Worm (Caenorhabditis elegans) whole organism, early embryonic: ENCODE results near the gene ZK250.13.

ENCODE experiments used
- B0310.2 ChIP-seq: sonication (generic microtip); optimal IDR thresholded peaks from 2 replicates; lab custom pipeline; 2016; ENCODE audit warnings: mild to moderate bottlenecking, missing genetic modification characterization, missing compliant biosample characterization
- F13C5.2 ChIP-seq: sonication (generic microtip); optimal IDR thresholded peaks from 2 replicates; lab custom pipeline; 2017; ENCODE audit warnings: mild to moderate bottlenecking, missing genetic modification characterization, inconsistent platforms, missing compliant biosample characterization
- aly-1 ChIP-seq: sonication (generic microtip); optimal IDR thresholded peaks from 2 replicates; lab custom pipeline; 2016; ENCODE audit warnings: missing genetic modification characterization, missing compliant biosample characterization
- ama-1 ChIP-seq: fragments of 150-350 bp; optimal IDR thresholded peaks from 2 replicates; lab custom pipeline; 2014
- ceh-13 ChIP-seq: fragments of 200-800 bp; sonication (Bioruptor generic); optimal IDR thresholded peaks from 2 replicates; lab custom pipeline; 2018; ENCODE audit warnings: mild to moderate bottlenecking, missing genetic modification characterization, missing compliant biosample characterization
- ceh-36 ChIP-seq: sonication (generic microtip); optimal IDR thresholded peaks from 2 replicates; lab custom pipeline; 2016; ENCODE audit warnings: missing genetic modification characterization, inconsistent platforms, missing compliant biosample characterization
- ets-7 ChIP-seq: sonication (generic microtip); optimal IDR thresholded peaks from 2 replicates; lab custom pipeline; 2016; ENCODE audit warnings: missing genotype, missing genetic modification characterization, missing compliant biosample characterization
- flt-1 ChIP-seq: fragments of 200-800 bp; sonication (Bioruptor generic); IDR thresholded peaks from 2 replicates; pipeline ENCODE4 v1.3.6; 2022; ENCODE audit warnings: missing genetic modification characterization, missing compliant biosample characterization
- hmbx-1 ChIP-seq: sonication (generic microtip); optimal IDR thresholded peaks from 2 replicates; lab custom pipeline; 2016; ENCODE audit warnings: mild to moderate bottlenecking, missing genetic modification characterization, missing compliant biosample characterization
- hmg-4 ChIP-seq: fragments of 200-800 bp; sonication (Bioruptor generic); optimal IDR thresholded peaks from 2 replicates; lab custom pipeline; 2018; ENCODE audit warnings: mild to moderate bottlenecking, missing genetic modification characterization, missing compliant biosample characterization
- hnd-1 ChIP-seq: sonication (generic microtip); optimal IDR thresholded peaks from 2 replicates; lab custom pipeline; 2016; ENCODE audit warnings: missing genetic modification characterization, missing compliant biosample characterization
- pes-1 ChIP-seq: fragments of 200-800 bp; sonication (Bioruptor generic); IDR thresholded peaks from 2 replicates; pipeline ENCODE4 v1.3.6; 2022; ENCODE audit warnings: missing genetic modification reagents, missing genetic modification characterization, missing compliant biosample characterization
- scrt-1 ChIP-seq: fragments of 200-800 bp; sonication (Bioruptor generic); IDR thresholded peaks from 2 replicates; pipeline ENCODE4 v1.3.6; 2022; ENCODE audit warnings: missing genetic modification characterization, missing compliant biosample characterization
- sea-1 ChIP-seq: fragments of 200-800 bp; sonication (Bioruptor generic); conservative IDR thresholded peaks from 2 replicates; pipeline ENCODE4 v1.3.6; 2022; ENCODE audit warnings: missing genetic modification characterization, missing compliant biosample characterization
- tbx-11 ChIP-seq: fragments of 200-800 bp; sonication (Bioruptor generic); IDR thresholded peaks from 2 replicates; pipeline ENCODE4 v1.3.6; 2022; ENCODE audit warnings: missing genetic modification characterization, missing compliant biosample characterization
- tbx-37 ChIP-seq: fragments of 200-800 bp; sonication (Bioruptor generic); conservative IDR thresholded peaks from 2 replicates; pipeline ENCODE4 v1.3.6; 2022; ENCODE audit warnings: missing genetic modification reagents, missing genetic modification characterization, missing compliant biosample characterization
- tra-4 ChIP-seq: sonication (generic microtip); optimal IDR thresholded peaks from 2 replicates; lab custom pipeline; 2017; ENCODE audit warnings: missing genetic modification characterization, missing compliant biosample characterization

Gene ZK250.13

ce11 chrII:1905104-1905503 lies 34.4 kb downstream of the ZK250.13 start, which contains the start of gene math-22:
Gene math-22 (plus strand): TSS chrII:1905404.
- TF ChIP-seq tbx-11 (GFP tag; lab: Robert Waterston, UW) (no peak), hmbx-1 (tag; lab: Kevin White, UChicago) (no peak), scrt-1 (GFP tag; lab: Robert Waterston, UW) (no peak), flt-1 (GFP tag; lab: Robert Waterston, UW) (no peak), tbx-37 (GFP tag; lab: Robert Waterston, UW) (no peak), aly-1 (tag; lab: Kevin White, UChicago) (no peak), pes-1 (no peak), hnd-1 (no peak), F13C5.2 (tag; lab: Kevin White, UChicago) (no peak), hmg-4 (GFP tag; lab: Kevin White, UChicago) (no peak), B0310.2 (tag; lab: Kevin White, UChicago) (no peak), ceh-36 (tag; lab: Kevin White, UChicago) (no peak), tra-4 (tag; lab: Kevin White, UChicago) (no peak)

DNA sequence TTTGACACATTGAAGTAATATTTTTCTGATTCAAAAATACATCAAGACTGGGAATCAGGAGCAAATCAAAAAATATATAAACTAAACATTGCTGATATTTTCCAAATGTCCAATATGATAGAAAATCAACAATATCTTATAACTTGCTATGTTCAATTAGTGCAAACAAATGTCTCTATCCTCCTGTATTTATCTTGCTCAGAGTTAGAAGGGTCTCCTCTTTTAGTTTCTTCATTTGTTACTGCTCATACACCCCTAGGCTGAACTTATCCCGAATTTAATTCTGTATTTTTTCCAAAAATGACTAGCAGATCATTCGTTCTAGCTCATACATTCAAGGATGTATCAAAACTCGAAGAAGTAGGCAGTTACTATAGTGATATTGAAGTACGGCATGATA lies 37.6 kb downstream of the ZK250.13 start, which contains the start of gene math-23:
math-23 (plus strand) TSS at position 301 of the 400 bp plus-strand sequence.
- TF ChIP-seq tbx-37 (GFP tag; lab: Robert Waterston, UW) (no peak), scrt-1 (GFP tag; lab: Robert Waterston, UW) (no peak), flt-1 (GFP tag; lab: Robert Waterston, UW) (no peak), ceh-36 (tag; lab: Kevin White, UChicago) (no peak), tbx-11 (GFP tag; lab: Robert Waterston, UW) (no peak), hnd-1 (no peak), ets-7 (tag; lab: Kevin White, UChicago) (no peak), tra-4 (tag; lab: Kevin White, UChicago) (no peak), pes-1 (no peak), ama-1 (lab: Kevin White, UChicago) (no peak), hmbx-1 (tag; lab: Kevin White, UChicago) (no peak), sea-1 (no peak), F13C5.2 (tag; lab: Kevin White, UChicago) (no peak), B0310.2 (tag; lab: Kevin White, UChicago) (no peak), ceh-13 (GFP tag; lab: Kevin White, UChicago) (no peak), hmg-4 (GFP tag; lab: Kevin White, UChicago) (no peak), aly-1 (tag; lab: Kevin White, UChicago) (no peak)

DNA sequence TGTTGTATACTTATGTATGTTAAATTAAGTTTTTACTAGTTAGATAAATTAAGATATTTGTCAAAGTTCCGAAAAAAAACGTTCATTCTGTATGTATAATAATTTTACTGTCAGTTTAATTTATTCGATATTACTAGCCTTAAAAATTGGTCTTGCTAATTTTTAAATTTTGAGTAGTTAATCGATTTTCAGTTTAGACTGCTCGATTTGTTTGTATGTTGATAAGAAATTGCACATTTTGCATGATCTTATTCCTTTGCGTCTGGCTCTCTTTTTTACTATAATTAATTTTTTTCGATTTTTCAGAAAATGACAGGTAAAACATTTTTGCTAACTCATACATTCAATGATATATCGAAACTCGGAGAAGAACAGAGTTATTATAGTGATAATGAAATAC lies 39.6 kb downstream of the ZK250.13 start, which contains the start of gene math-24:
math-24 (plus strand) TSS at position 301 of the 400 bp plus-strand sequence.
- TF ChIP-seq ets-7 (tag; lab: Kevin White, UChicago) (no peak), ama-1 (lab: Kevin White, UChicago) (no peak), sea-1 (no peak), hmbx-1 (tag; lab: Kevin White, UChicago) (no peak)

DNA sequence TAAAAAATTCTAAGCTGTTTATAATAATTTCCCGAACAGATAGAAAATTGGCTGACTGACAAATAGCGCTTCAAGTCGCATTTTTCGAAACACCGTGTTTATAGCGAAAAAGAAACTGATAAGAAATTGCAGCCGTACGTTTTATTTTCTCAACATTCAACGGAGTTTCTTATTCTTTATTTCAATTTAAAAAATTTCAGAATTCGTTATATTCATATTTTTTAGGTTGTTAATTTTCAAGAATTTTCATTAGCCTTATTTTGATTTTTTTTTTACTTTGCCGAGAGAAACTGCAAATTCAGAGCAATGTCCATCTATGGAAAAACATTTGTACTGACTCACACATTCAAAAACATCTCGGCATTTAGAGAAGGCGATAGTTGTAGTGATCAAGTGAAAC lies 41.6 kb downstream of the ZK250.13 start, which contains the start of gene C46F9.6:
C46F9.6 (plus strand) TSS at position 301 of the 400 bp plus-strand sequence.
- TF ChIP-seq F13C5.2 (tag; lab: Kevin White, UChicago), result no peak
- TF ChIP-seq pes-1, result no peak
- no peak for TF ChIP-seq hmg-4 (GFP tag; lab: Kevin White, UChicago)
- no peak for TF ChIP-seq ama-1 (lab: Kevin White, UChicago)
- no peak for TF ChIP-seq aly-1 (tag; lab: Kevin White, UChicago)
- no peak for TF ChIP-seq scrt-1 (GFP tag; lab: Robert Waterston, UW)
- no peak for TF ChIP-seq sea-1
- TF ChIP-seq tbx-37 (GFP tag; lab: Robert Waterston, UW), result no peak
- TF ChIP-seq hnd-1, result no peak
- no peak for TF ChIP-seq flt-1 (GFP tag; lab: Robert Waterston, UW)
- TF ChIP-seq ceh-13 (GFP tag; lab: Kevin White, UChicago), result no peak

DNA sequence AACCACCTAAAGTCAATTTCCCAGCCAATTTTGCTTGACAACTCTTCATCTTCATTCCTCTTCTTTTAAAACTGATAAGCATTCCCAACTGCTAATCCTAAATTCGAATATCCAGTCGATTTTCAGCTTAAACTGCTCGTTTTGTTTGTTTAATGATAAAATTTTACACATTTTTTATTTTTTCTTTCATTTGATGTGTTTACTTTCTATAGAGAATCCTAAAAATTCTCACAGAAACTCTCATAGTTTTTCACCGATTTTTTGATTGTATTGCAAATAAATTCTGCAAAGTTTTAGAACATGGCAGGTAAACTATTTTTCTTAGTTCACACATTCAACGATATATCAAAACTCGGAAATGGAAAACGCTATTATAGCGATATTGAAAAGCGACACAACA lies 43.8 kb downstream of the ZK250.13 start, which contains the start of gene math-25:
math-25 (plus strand) TSS at position 301 of the 400 bp plus-strand sequence.
- TF ChIP-seq tbx-37 (GFP tag; lab: Robert Waterston, UW), result no peak
- no peak for TF ChIP-seq ceh-36 (tag; lab: Kevin White, UChicago)
- TF ChIP-seq ama-1 (lab: Kevin White, UChicago), result no peak
- TF ChIP-seq hnd-1, result no peak
- no peak for TF ChIP-seq hmbx-1 (tag; lab: Kevin White, UChicago)
- TF ChIP-seq sea-1, result no peak
- TF ChIP-seq flt-1 (GFP tag; lab: Robert Waterston, UW), result no peak
- TF ChIP-seq hmg-4 (GFP tag; lab: Kevin White, UChicago), result no peak
- TF ChIP-seq ets-7 (tag; lab: Kevin White, UChicago), result no peak
- no peak for TF ChIP-seq F13C5.2 (tag; lab: Kevin White, UChicago)
- no peak for TF ChIP-seq B0310.2 (tag; lab: Kevin White, UChicago)
- no peak for TF ChIP-seq ceh-13 (GFP tag; lab: Kevin White, UChicago)
- no peak for TF ChIP-seq tra-4 (tag; lab: Kevin White, UChicago)
- TF ChIP-seq pes-1, result no peak
- TF ChIP-seq aly-1 (tag; lab: Kevin White, UChicago), result no peak
- no peak for TF ChIP-seq scrt-1 (GFP tag; lab: Robert Waterston, UW)
- no peak for TF ChIP-seq tbx-11 (GFP tag; lab: Robert Waterston, UW)

ce11 chrII:1895278-1895677 lies 44.3 kb downstream of the ZK250.13 start, which contains the start of gene C46F9.5:
Gene C46F9.5 (plus strand): TSS chrII:1895578.
- no peak for TF ChIP-seq pes-1

- TF ChIP-seq hmg-4 (GFP tag; lab: Kevin White, UChicago) (no peak), hnd-1 (no peak), ceh-13 (GFP tag; lab: Kevin White, UChicago) (no peak), tbx-11 (GFP tag; lab: Robert Waterston, UW) (no peak), ceh-36 (tag; lab: Kevin White, UChicago) (no peak), ets-7 (tag; lab: Kevin White, UChicago) (no peak), hmbx-1 (tag; lab: Kevin White, UChicago) (no peak), flt-1 (GFP tag; lab: Robert Waterston, UW) (no peak), ama-1 (lab: Kevin White, UChicago) (no peak), tbx-37 (GFP tag; lab: Robert Waterston, UW) (no peak), B0310.2 (tag; lab: Kevin White, UChicago) (no peak), pes-1 (no peak), scrt-1 (GFP tag; lab: Robert Waterston, UW) (no peak), aly-1 (tag; lab: Kevin White, UChicago) (no peak), F13C5.2 (tag; lab: Kevin White, UChicago) (no peak), tra-4 (tag; lab: Kevin White, UChicago) (no peak)
These were observed 45.6 kb downstream of the ZK250.13 start, which contains the start of gene C16C4.1 for ce11 chrII:1893912-1894311. Gene C16C4.1 (plus strand): TSS chrII:1894212.
